Fruit fly (Drosophila melanogaster) whole organism, embryonic: ENCODE measurements around the gene eIF2Bepsilon.

Experiments
- ATbp ChIP-seq: fragments of 200-800 bp; sonication (Bioruptor generic); optimal IDR thresholded peaks from 2 replicates; lab custom pipeline; 2017; ENCODE audit warnings: missing biosample characterization, mild to moderate bottlenecking, missing genetic modification characterization, missing genetic modification reagents
- Ada2b ChIP-seq: fragments of 200-800 bp; sonication (Bioruptor generic); IDR thresholded peaks from 2 replicates; pipeline ENCODE4 v1.3.6; 2022; ENCODE audit warnings: missing biosample characterization, missing genetic modification characterization
- Atf6 ChIP-seq: fragments of 200-800 bp; sonication (Bioruptor generic); IDR thresholded peaks from 2 replicates; pipeline ENCODE4 v1.3.6; 2022; ENCODE audit warnings: missing biosample characterization, missing genetic modification characterization
- BEAF-32 ChIP-seq: fragments of 200-800 bp; sonication (Bioruptor generic); optimal IDR thresholded peaks from 3 replicates; lab custom pipeline; 2017; ENCODE audit warnings: missing biosample characterization, missing genetic modification characterization, mild to moderate bottlenecking, moderate library complexity, missing genetic modification reagents
- CG10543 ChIP-seq: fragments of 200-800 bp; sonication (Bioruptor generic); optimal IDR thresholded peaks from 3 replicates; lab custom pipeline; 2017; ENCODE audit warnings: missing biosample characterization, mild to moderate bottlenecking, missing genetic modification characterization, moderate library complexity
- CG12659 ChIP-seq: fragments of 200-800 bp; sonication (Bioruptor generic); optimal IDR thresholded peaks from 3 replicates; lab custom pipeline; 2017; ENCODE audit warnings: mild to moderate bottlenecking, missing biosample characterization, missing genetic modification reagents, missing genetic modification characterization
- CG13123 ChIP-seq: fragments of 200-800 bp; sonication (Bioruptor generic); optimal IDR thresholded peaks from 2 replicates; lab custom pipeline; 2016; ENCODE audit warnings: missing biosample characterization, missing genetic modification characterization
- CG13296 ChIP-seq: fragments of 200-800 bp; sonication (Bioruptor generic); optimal IDR thresholded peaks from 3 replicates; lab custom pipeline; 2018; ENCODE audit warnings: missing biosample characterization, mild to moderate bottlenecking, missing genetic modification characterization
- CG13424 ChIP-seq: fragments of 200-800 bp; sonication (Bioruptor generic); optimal IDR thresholded peaks from 2 replicates; lab custom pipeline; 2019; ENCODE audit warnings: missing biosample characterization, mild to moderate bottlenecking, missing genetic modification characterization, moderate library complexity
- CG14014 ChIP-seq: fragments of 200-800 bp; sonication (Bioruptor generic); IDR thresholded peaks from 2 replicates; pipeline ENCODE4 v1.3.6; 2022; ENCODE audit warnings: missing biosample characterization, missing genetic modification characterization
- CG14441 ChIP-seq: fragments of 200-800 bp; sonication (Bioruptor generic); IDR thresholded peaks from 2 replicates; pipeline ENCODE4 v1.3.6; 2022; ENCODE audit warnings: missing biosample characterization, missing genetic modification characterization
- CG1529 ChIP-seq: fragments of 200-800 bp; sonication (Bioruptor generic); optimal IDR thresholded peaks from 3 replicates; lab custom pipeline; 2018; ENCODE audit warnings: missing biosample characterization, missing genetic modification characterization
- CG15514 ChIP-seq: fragments of 200-800 bp; sonication (Bioruptor generic); optimal IDR thresholded peaks from 3 replicates; lab custom pipeline; 2017; ENCODE audit warnings: missing biosample characterization, missing genetic modification characterization, mild to moderate bottlenecking, moderate library complexity, missing genetic modification reagents
- CG16863 ChIP-seq: fragments of 200-800 bp; sonication (Bioruptor generic); optimal IDR thresholded peaks from 3 replicates; lab custom pipeline; 2016; ENCODE audit warnings: missing biosample characterization, missing genetic modification characterization
- CG17568 ChIP-seq: fragments of 200-800 bp; sonication (Bioruptor generic); optimal IDR thresholded peaks from 2 replicates; lab custom pipeline; 2018; ENCODE audit warnings: missing biosample characterization, mild to moderate bottlenecking, missing genetic modification characterization, moderate library complexity
- CG17802 ChIP-seq: fragments of 200-800 bp; sonication (Bioruptor generic); optimal IDR thresholded peaks from 2 replicates; lab custom pipeline; 2018; ENCODE audit warnings: missing biosample characterization, mild to moderate bottlenecking, missing genetic modification characterization, moderate library complexity
- CG1832 ChIP-seq: fragments of 200-800 bp; sonication (Bioruptor generic); optimal IDR thresholded peaks from 2 replicates; lab custom pipeline; 2017; ENCODE audit warnings: missing biosample characterization, mild to moderate bottlenecking, missing genetic modification characterization, inconsistent platforms
- CG4282 ChIP-seq: fragments of 200-800 bp; sonication (Bioruptor generic); optimal IDR thresholded peaks from 2 replicates; lab custom pipeline; 2016; ENCODE audit warnings: missing biosample characterization, missing genetic modification characterization
- CG5180 ChIP-seq: fragments of 200-800 bp; sonication (Bioruptor generic); optimal IDR thresholded peaks from 3 replicates; lab custom pipeline; 2017; ENCODE audit warnings: missing biosample characterization, missing genetic modification characterization, mild to moderate bottlenecking, moderate library complexity, missing genetic modification reagents
- CG7357 ChIP-seq: fragments of 200-800 bp; sonication (Bioruptor generic); IDR thresholded peaks from 3 replicates; pipeline ENCODE4 v1.3.6; 2022; ENCODE audit warnings: missing biosample characterization, missing genetic modification characterization
- CG7839 ChIP-seq: fragments of 200-800 bp; sonication (Bioruptor generic); optimal IDR thresholded peaks from 3 replicates; lab custom pipeline; 2018; ENCODE audit warnings: missing biosample characterization, mild to moderate bottlenecking, missing genetic modification characterization, moderate library complexity
- CG7963 ChIP-seq: fragments of 200-800 bp; sonication (Bioruptor generic); IDR thresholded peaks from 3 replicates; pipeline ENCODE4 v1.3.6; 2022; ENCODE audit warnings: missing biosample characterization, missing genetic modification characterization; ENCODE audit not compliant: partially characterized antibody
- CG8478 ChIP-seq: fragments of >200 bp; optimal IDR thresholded peaks from 2 replicates; lab custom pipeline; 2018
- Chrac-16 ChIP-seq: fragments of 200-800 bp; sonication (Bioruptor generic); optimal IDR thresholded peaks from 3 replicates; lab custom pipeline; 2016; ENCODE audit warnings: missing biosample characterization, missing genetic modification characterization
- Doc3 ChIP-seq: fragments of 200-800 bp; sonication (Bioruptor generic); IDR thresholded peaks from 3 replicates; pipeline ENCODE4 v1.3.6; 2022; ENCODE audit warnings: missing biosample characterization, missing genetic modification characterization; ENCODE audit not compliant: partially characterized antibody
- Elba2 ChIP-seq: fragments of 200-800 bp; sonication (Bioruptor generic); optimal IDR thresholded peaks from 3 replicates; lab custom pipeline; 2016; ENCODE audit warnings: missing biosample characterization, missing genetic modification characterization
- Fer1 ChIP-seq: fragments of 200-800 bp; sonication (Bioruptor generic); optimal IDR thresholded peaks from 2 replicates; lab custom pipeline; 2017; ENCODE audit warnings: missing biosample characterization, mild to moderate bottlenecking, missing genetic modification characterization
- Fer2 ChIP-seq: fragments of 200-800 bp; sonication (Bioruptor generic); optimal IDR thresholded peaks from 2 replicates; lab custom pipeline; 2018; ENCODE audit warnings: missing biosample characterization, mild to moderate bottlenecking, missing genetic modification characterization, moderate library complexity
- Max ChIP-seq: fragments of 200-800 bp; sonication (Bioruptor generic); optimal IDR thresholded peaks from 2 replicates; lab custom pipeline; 2016; ENCODE audit warnings: missing biosample characterization, mild to moderate bottlenecking, missing genetic modification characterization
- NC2β ChIP-seq: fragments of 200-800 bp; sonication (Bioruptor generic); optimal IDR thresholded peaks from 2 replicates; lab custom pipeline; 2016; ENCODE audit warnings: missing biosample characterization, missing genetic modification characterization
- Optix ChIP-seq: fragments of 200-800 bp; sonication (Bioruptor generic); IDR thresholded peaks from 3 replicates; pipeline ENCODE4 v1.3.6; 2022; ENCODE audit warnings: missing biosample characterization, missing genetic modification characterization
- Sox102F ChIP-seq: fragments of 200-800 bp; sonication (Bioruptor generic); optimal IDR thresholded peaks from 2 replicates; lab custom pipeline; 2018; ENCODE audit warnings: missing biosample characterization, mild to moderate bottlenecking, missing genetic modification characterization, moderate library complexity
- Usf ChIP-seq: fragments of 200-800 bp; sonication (Bioruptor generic); optimal IDR thresholded peaks from 2 replicates; lab custom pipeline; 2017; ENCODE audit warnings: missing genotype, missing biosample characterization, missing genetic modification characterization
- Vsx1 ChIP-seq: fragments of 200-800 bp; sonication (Bioruptor generic); optimal IDR thresholded peaks from 2 replicates; lab custom pipeline; 2017; ENCODE audit warnings: missing biosample characterization, mild to moderate bottlenecking, missing genetic modification characterization, missing genetic modification reagents
- Xbp1 ChIP-seq: fragments of 200-800 bp; sonication (Bioruptor generic); optimal IDR thresholded peaks from 3 replicates; lab custom pipeline; 2016; ENCODE audit warnings: missing biosample characterization, mild to moderate bottlenecking, missing genetic modification characterization
- Xrp1 ChIP-seq: fragments of 200-800 bp; sonication (Bioruptor generic); IDR thresholded peaks from 2 replicates; pipeline ENCODE4 v1.3.6; 2022; ENCODE audit warnings: missing biosample characterization, missing genetic modification characterization
- ap ChIP-seq: fragments of 200-800 bp; sonication (Bioruptor generic); IDR thresholded peaks from 2 replicates; pipeline ENCODE4 v1.3.6; 2022; ENCODE audit warnings: missing biosample characterization, missing genetic modification characterization
- caup ChIP-seq: fragments of 200-800 bp; sonication (Bioruptor generic); optimal IDR thresholded peaks from 3 replicates; lab custom pipeline; 2017; ENCODE audit warnings: missing biosample characterization, mild to moderate bottlenecking, missing genetic modification characterization, moderate library complexity; ENCODE audit not compliant: severe bottlenecking
- da ChIP-seq: fragments of 200-800 bp; sonication (Bioruptor generic); optimal IDR thresholded peaks from 2 replicates; lab custom pipeline; 2016; ENCODE audit warnings: missing biosample characterization, missing genetic modification characterization
- grn ChIP-seq: fragments of 200-800 bp; sonication (Bioruptor generic); optimal IDR thresholded peaks from 3 replicates; lab custom pipeline; 2017; ENCODE audit warnings: missing biosample characterization, missing genetic modification characterization
- gsb ChIP-seq: fragments of 200-800 bp; sonication (Bioruptor generic); IDR thresholded peaks from 2 replicates; pipeline ENCODE4 v1.3.6; 2022; ENCODE audit warnings: missing biosample characterization, missing genetic modification characterization
- lmd ChIP-seq: fragments of 200-800 bp; sonication (Bioruptor generic); IDR thresholded peaks from 2 replicates; pipeline ENCODE4 v1.3.6; 2022; ENCODE audit warnings: missing biosample characterization, missing genetic modification characterization
- nmo ChIP-seq: fragments of 200-800 bp; sonication (Bioruptor generic); optimal IDR thresholded peaks from 2 replicates; lab custom pipeline; 2018; ENCODE audit warnings: missing biosample characterization, mild to moderate bottlenecking, missing genetic modification characterization, moderate library complexity
- otp ChIP-seq: fragments of 200-800 bp; sonication (Bioruptor generic); IDR thresholded peaks from 3 replicates; pipeline ENCODE4, ENCODE4 v1.3.6; 2022; ENCODE audit warnings: missing biosample characterization, missing genetic modification characterization
- peb ChIP-seq: fragments of 200-800 bp; sonication (Bioruptor generic); IDR thresholded peaks from 2 replicates; pipeline ENCODE4 v1.3.6; 2022; ENCODE audit warnings: missing biosample characterization, missing genetic modification characterization
- pfk ChIP-seq: fragments of 200-800 bp; sonication (Bioruptor generic); optimal IDR thresholded peaks from 2 replicates; lab custom pipeline; 2018; ENCODE audit warnings: missing biosample characterization, mild to moderate bottlenecking, missing genetic modification characterization, moderate library complexity
- pum ChIP-seq: fragments of 200-800 bp; sonication (Bioruptor generic); optimal IDR thresholded peaks from 2 replicates; lab custom pipeline; 2016; ENCODE audit warnings: missing biosample characterization, missing genetic modification characterization
- ranshi ChIP-seq: fragments of 200-800 bp; sonication (Bioruptor generic); IDR thresholded peaks from 2 replicates; pipeline ENCODE4 v1.3.6; 2022; ENCODE audit warnings: missing biosample characterization, missing genetic modification characterization
- sna ChIP-seq: fragments of 200-800 bp; sonication (Bioruptor generic); IDR thresholded peaks from 2 replicates; pipeline ENCODE4 v1.3.6; 2022; ENCODE audit warnings: missing biosample characterization, missing genetic modification characterization; ENCODE audit not compliant: partially characterized antibody

The eIF2Bepsilon gene

dm6 chrX:1880779-1881178 lies 41.9 kb downstream of the eIF2Bepsilon start:
- TF ChIP-seq ap (GFP tag; lab: Robert Waterston, UW) (no peak), Vsx1 (no peak), Ada2b (GFP tag; lab: Robert Waterston, UW) (no peak), Sox102F (GFP tag; lab: Kevin White, UChicago) (no peak), CG1832 (GFP tag; lab: Kevin White, UChicago) (peak; percentile 58), CG12659 (GFP tag; lab: Kevin White, UChicago) (no peak), otp (no peak), CG8478 (lab: Kevin White, UChicago) (peak; percentile 76), nmo (GFP tag; lab: Kevin White, UChicago) (no peak), CG13123 (GFP tag; lab: Kevin White, UChicago) (no peak), CG10543 (GFP tag; lab: Kevin White, UChicago) (no peak)

DNA sequence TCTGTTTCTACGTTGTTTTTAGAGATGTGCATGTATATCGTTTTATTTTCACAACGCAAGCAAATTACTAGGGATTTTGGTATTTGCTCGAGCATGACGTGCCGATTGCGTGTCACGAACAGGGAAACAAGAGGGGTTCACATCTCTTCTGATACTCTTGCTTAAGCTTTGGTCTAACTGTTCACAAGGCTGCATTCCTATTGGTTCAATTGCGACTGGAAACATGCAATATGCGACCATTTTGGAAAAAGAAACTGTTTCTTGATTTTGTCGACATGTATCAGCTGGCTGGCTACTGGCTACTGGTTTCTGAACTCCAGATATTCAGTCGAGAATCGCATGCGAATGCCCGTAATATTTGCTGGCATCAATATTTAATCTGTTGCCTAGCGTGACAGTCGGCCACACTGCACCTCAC lies 42.5 kb downstream of the eIF2Bepsilon start, which contains the start of gene Coa8:
Gene Coa8, plus strand, starts transcription at position 144 of the 418 bp plus-strand sequence.
- TF ChIP-seq BEAF-32 (peak; percentile 62), ATbp (GFP tag; lab: Kevin White, UChicago) (no peak), CG7839 (tag; lab: Kevin White, UChicago) (no peak), sna (peak; percentile 39; the same call in 1 of the 2 replicates), Max (GFP tag; lab: Kevin White, UChicago) (peak; percentile 12), Fer1 (peak; percentile 34), Doc3 (GFP tag; lab: Robert Waterston, UW) (peak; percentile 34), grn (no peak), CG16863 (GFP tag; lab: Kevin White, UChicago) (no peak), Optix (GFP tag; lab: Robert Waterston, UW) (0 out of 3 replicates have a peak, but pooled peaks have one; percentile 25), CG17568 (GFP tag; lab: Kevin White, UChicago) (no peak), Elba2 (peak; percentile 22), CG7963 (GFP tag; lab: Robert Waterston, UW) (0 out of 3 replicates have a peak, but pooled peaks have one; percentile 36), CG13296 (GFP tag; lab: Kevin White, UChicago) (peak; percentile 31), CG13424 (tag; lab: Kevin White, UChicago) (peak; percentile 62), CG14014 (GFP tag; lab: Robert Waterston, UW) (0 out of 2 replicates have a peak, but pooled peaks have one; percentile 30), CG14441 (GFP tag; lab: Robert Waterston, UW) (peak; percentile 52; the same call in 1 of the 2 replicates), CG5180 (GFP tag; lab: Kevin White, UChicago) (no peak), CG7357 (GFP tag; lab: Robert Waterston, UW) (0 out of 3 replicates have a peak, but pooled peaks have one; percentile 5), Atf6 (GFP tag; lab: Robert Waterston, UW) (peak; percentile 55; the same call in 1 of the 2 replicates), pfk (GFP tag; lab: Kevin White, UChicago) (no peak), CG1529 (GFP tag; lab: Kevin White, UChicago) (no peak), ranshi (GFP tag; lab: Robert Waterston, UW) (peak; percentile 54; the same call in 1 of the 2 replicates), pum (GFP tag; lab: Kevin White, UChicago) (peak; percentile 46), Xbp1 (GFP tag; lab: Kevin White, UChicago) (peak; percentile 56), Chrac-16 (GFP tag; lab: Kevin White, UChicago) (peak; percentile 14), Xrp1 (GFP tag; lab: Robert Waterston, UW) (peak; percentile 44), CG15514 (GFP tag; lab: Kevin White, UChicago) (peak; percentile 53), da (GFP tag; lab: Kevin White, UChicago) (no peak), lmd (GFP tag; lab: Robert Waterston, UW) (peak; percentile 50; the same call in 1 of the 2 replicates), CG4282 (GFP tag; lab: Kevin White, UChicago) (no peak), CG17802 (tag; lab: Kevin White, UChicago) (no peak), Fer2 (tag; lab: Kevin White, UChicago) (no peak), NC2β (GFP tag; lab: Kevin White, UChicago) (no peak), gsb (no peak), peb (GFP tag; lab: Robert Waterston, UW) (no peak), caup (peak; percentile 47), Usf (GFP tag; lab: Kevin White, UChicago) (no peak)
